Worm (Caenorhabditis elegans): ENCODE measurements around the gene str-73.

DNA sequence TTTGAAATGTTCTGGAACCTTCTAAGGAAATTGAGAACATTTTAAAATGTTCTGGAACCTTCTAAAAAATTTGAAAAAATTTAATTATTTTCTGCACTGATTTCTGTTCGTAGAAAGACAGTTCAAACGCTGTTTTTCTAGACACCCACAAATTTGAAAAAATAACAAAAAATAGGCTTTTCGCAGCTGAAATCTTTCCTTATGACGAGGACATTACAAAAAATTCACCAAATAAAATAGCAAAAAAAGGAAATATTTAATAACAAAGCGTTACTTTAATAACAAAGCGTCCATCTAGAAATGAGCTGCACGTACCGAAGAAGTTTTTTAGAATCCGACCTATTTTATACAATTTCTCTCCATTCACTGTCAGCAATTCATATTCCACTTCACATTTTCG lies 13.6 kb downstream of the str-73 start, which contains the start of gene srh-141:
- TF ChIP-seq mcd-1 (GFP tag; IDR thresholded peaks at IDR 0.05) (no peak), him-1 (tag; optimal IDR thresholded peaks at IDR 0.05) (no peak), snpc-1.1 (tag; optimal IDR thresholded peaks at IDR 0.05; ENCODE audit: insufficient read depth) (no peak), B0261.1 (tag; optimal IDR thresholded peaks at IDR 0.05) (no peak), lin-54 (GFP tag; optimal IDR thresholded peaks at IDR 0.05) (no peak), F22D6.2 (tag; optimal IDR thresholded peaks at IDR 0.05) (no peak), sea-2 (GFP tag; IDR thresholded peaks at IDR 0.05) (no peak), ceh-100 (GFP tag; IDR thresholded peaks at IDR 0.05) (no peak), somi-1 (GFP tag; optimal IDR thresholded peaks at IDR 0.05) (no peak), pha-4 (tag; optimal IDR thresholded peaks at IDR 0.05) (no peak)
